Worm (Caenorhabditis elegans): ENCODE data around the gene Y54G2A.15.

The Y54G2A.15 gene

DNA sequence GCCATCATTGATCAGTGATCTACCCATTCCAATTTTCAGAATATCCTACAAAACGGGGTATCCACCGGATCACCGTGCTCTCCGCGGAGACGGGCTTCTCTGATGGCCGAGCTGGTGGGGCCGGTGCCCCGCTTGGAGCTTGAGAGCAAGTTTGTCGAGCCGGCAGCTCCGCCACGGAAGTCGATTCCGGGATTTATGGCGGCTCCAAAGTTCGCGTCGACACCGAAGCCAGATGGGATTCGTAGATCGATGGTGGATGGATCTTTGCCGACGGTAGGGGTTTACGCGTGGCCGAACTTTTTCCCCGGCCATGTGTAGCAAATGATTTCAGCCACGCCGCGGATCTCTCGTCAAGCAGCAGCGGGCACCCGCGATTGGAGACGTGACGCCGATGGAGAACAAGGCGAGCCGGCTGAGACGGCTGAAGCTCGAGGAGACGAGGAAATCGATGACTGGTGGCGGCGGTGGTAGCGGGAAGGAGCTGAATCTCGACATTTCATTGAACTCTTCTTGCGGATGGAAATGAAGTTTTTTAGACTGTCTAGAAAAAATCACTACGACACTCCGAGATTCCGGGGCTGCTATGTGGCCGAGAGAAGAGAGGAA is 44.8 kb upstream of the Y54G2A.15 start:
- TF ChIP-seq aha-1 (tag; optimal IDR thresholded peaks at IDR 0.05) (no peak), efl-1 (optimal IDR thresholded peaks at IDR 0.05) (no peak), efl-1 (GFP tag; optimal IDR thresholded peaks at IDR 0.05 in 1 of 2) (peak in 1 of 2 experiments; percentile 43)

DNA sequence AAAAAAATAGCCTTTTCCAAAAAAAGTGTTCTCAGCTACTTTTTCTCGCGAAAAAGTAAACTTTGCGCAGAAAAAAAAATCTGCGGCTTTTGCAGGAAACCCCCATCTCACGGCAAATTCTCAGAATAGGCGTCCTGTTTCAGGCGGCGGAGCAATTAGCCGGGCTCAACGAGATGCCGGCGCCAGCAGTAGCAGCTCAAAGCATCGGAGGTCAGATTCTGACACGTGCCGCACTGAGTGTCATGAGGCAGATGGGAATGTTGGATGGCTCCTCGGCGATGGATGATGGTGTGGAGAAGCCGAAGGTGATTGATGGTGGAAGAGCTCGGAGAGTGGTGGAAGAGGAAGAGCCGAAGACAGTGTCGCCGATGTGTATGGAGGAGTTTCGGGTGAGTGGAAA is 43.5 kb upstream of the Y54G2A.15 start:
- TF ChIP-seq egl-13 (tag; optimal IDR thresholded peaks at IDR 0.05) (no peak), ceh-63 (GFP tag; optimal IDR thresholded peaks at IDR 0.05) (no peak), unc-98 (GFP tag; IDR thresholded peaks at IDR 0.05) (no peak), nhr-28 (tag; optimal IDR thresholded peaks at IDR 0.05) (no peak), unc-86 (tag; optimal IDR thresholded peaks at IDR 0.05) (peak; percentile 10), hlh-4 (tag; optimal IDR thresholded peaks at IDR 0.05) (no peak), nhr-47 (tag; optimal IDR thresholded peaks at IDR 0.05) (no peak)

- TF ChIP-seq mef-2 (tag; optimal IDR thresholded peaks at IDR 0.05): no peak
- TF ChIP-seq dsc-1 (tag; optimal IDR thresholded peaks at IDR 0.05): no peak
- no peak for TF ChIP-seq alr-1 (tag; optimal IDR thresholded peaks at IDR 0.05; ENCODE audit: borderline replicate concordance)
- no peak for TF ChIP-seq grh-1 (GFP tag; IDR thresholded peaks at IDR 0.05)
- TF ChIP-seq efl-1 (optimal IDR thresholded peaks at IDR 0.05): no peak
- no peak for TF ChIP-seq efl-1 (GFP tag; optimal IDR thresholded peaks at IDR 0.05 in 1 of 2)
- no peak for TF ChIP-seq xbp-1 (tag; optimal IDR thresholded peaks at IDR 0.05)
- TF ChIP-seq hpl-2 (GFP tag; optimal IDR thresholded peaks at IDR 0.05): no peak
- no peak for TF ChIP-seq fos-1 (tag; optimal IDR thresholded peaks at IDR 0.05)
- TF ChIP-seq ces-1 (GFP tag; optimal IDR thresholded peaks at IDR 0.05): no peak
- no peak for TF ChIP-seq egl-27 (tag; optimal IDR thresholded peaks at IDR 0.05)
- no peak for TF ChIP-seq isw-1 (GFP tag; IDR thresholded peaks at IDR 0.05)
- TF ChIP-seq ama-1 (optimal IDR thresholded peaks at IDR 0.05): no peak
- no peak for TF ChIP-seq mdl-1 (tag; optimal IDR thresholded peaks at IDR 0.05)
- TF ChIP-seq efl-3 (GFP tag; optimal IDR thresholded peaks at IDR 0.05): no peak
- TF ChIP-seq sup-37 (GFP tag; optimal IDR thresholded peaks at IDR 0.05): no peak
- no peak for TF ChIP-seq nhr-237 (tag; optimal IDR thresholded peaks at IDR 0.05)
- TF ChIP-seq nhr-77 (tag; optimal IDR thresholded peaks at IDR 0.05): no peak
- no peak for TF ChIP-seq swsn-7 (tag; optimal IDR thresholded peaks at IDR 0.05)
- TF ChIP-seq ztf-4 (tag; optimal IDR thresholded peaks at IDR 0.05): no peak
- no peak for TF ChIP-seq tlp-1 (tag; optimal IDR thresholded peaks at IDR 0.05)
Measured at ce11 chrIV:2886655-2887054, 42.9 kb upstream of the Y54G2A.15 start, which contains the start of gene dml-1. Gene dml-1 (plus strand): TSS chrIV:2886955.

DNA sequence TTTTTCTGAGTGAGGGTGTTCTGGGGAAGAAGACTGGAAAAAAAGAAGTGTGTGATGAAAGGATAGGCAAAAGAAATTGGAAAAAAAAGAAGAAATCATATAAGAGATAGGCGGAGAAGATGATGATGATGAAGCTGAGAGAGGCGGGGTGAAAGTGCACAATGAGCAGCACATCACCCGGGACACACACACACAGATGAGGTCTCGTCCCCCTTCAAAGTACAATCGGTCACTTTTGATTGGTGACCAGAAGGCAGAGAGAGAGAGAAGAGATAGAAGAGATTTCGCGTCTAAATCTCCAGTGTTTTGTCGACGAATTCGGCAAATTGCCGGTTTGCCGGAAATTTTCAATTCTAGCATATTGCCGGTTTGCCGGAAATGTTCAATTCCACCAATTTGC is 41.5 kb upstream of the Y54G2A.15 start:
- TF ChIP-seq rnt-1 (tag; optimal IDR thresholded peaks at IDR 0.05) (peak; percentile 54), unc-130 (tag; optimal IDR thresholded peaks at IDR 0.05) (peak; percentile 5), lin-14 (GFP tag; optimal IDR thresholded peaks at IDR 0.05) (no peak), dsc-1 (tag; optimal IDR thresholded peaks at IDR 0.05) (peak; percentile 38), ztf-11 (tag; optimal IDR thresholded peaks at IDR 0.05) (no peak), sup-37 (GFP tag; optimal IDR thresholded peaks at IDR 0.05) (no peak)

DNA sequence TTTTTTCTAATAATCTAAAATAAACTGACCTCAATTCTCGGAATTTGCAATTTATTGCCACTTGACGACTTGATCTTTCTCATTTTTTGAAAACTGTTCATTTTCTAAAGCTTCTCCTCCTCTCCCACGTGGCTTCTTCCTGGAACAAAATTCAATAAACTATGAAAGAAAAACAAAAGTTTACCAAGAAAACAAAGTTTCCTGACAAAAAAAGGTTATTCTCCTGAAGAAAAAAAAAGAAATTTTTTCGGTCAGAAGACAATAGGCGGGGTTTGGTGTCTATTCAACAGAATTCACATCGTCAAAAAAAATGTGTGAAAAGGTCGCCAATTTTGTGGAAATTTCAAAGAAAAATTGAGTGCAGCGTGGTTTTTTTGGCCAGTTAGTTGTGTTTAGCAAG is 21.0 kb upstream of the Y54G2A.15 start, which contains the start of gene Y54G2A.16:
Gene Y54G2A.16, minus strand, starts transcription at position 101 of the 400 bp plus-strand sequence.
- TF ChIP-seq nhr-47 (tag; optimal IDR thresholded peaks at IDR 0.05) (no peak), nhr-76 (tag; optimal IDR thresholded peaks at IDR 0.05) (no peak), egl-27 (tag; optimal IDR thresholded peaks at IDR 0.05) (no peak), unc-130 (tag; optimal IDR thresholded peaks at IDR 0.05) (no peak), elt-2 (tag; optimal IDR thresholded peaks at IDR 0.05) (no peak), nhr-71 (tag; optimal IDR thresholded peaks at IDR 0.05) (no peak), lin-13 (GFP tag; optimal IDR thresholded peaks at IDR 0.05) (no peak), jun-1 (tag; optimal IDR thresholded peaks at IDR 0.05) (no peak), mab-9 (GFP tag; IDR thresholded peaks at IDR 0.05) (no peak), mdl-1 (tag; optimal IDR thresholded peaks at IDR 0.05) (no peak), Y116A8C.19 (tag; optimal IDR thresholded peaks at IDR 0.05; ENCODE audit: borderline replicate concordance) (no peak), fkh-4 (tag; optimal IDR thresholded peaks at IDR 0.05; ENCODE audit: borderline replicate concordance) (no peak), lin-14 (GFP tag; optimal IDR thresholded peaks at IDR 0.05) (no peak)
